Worm (Caenorhabditis elegans): Measurements from ENCODE around the gene adt-3.

- no peak for TF ChIP-seq T22C8.4 (GFP tag; IDR thresholded peaks at IDR 0.05)
- no peak for TF ChIP-seq ref-1 (GFP tag; conservative IDR thresholded peaks at IDR 0.05)
- no peak for TF ChIP-seq flt-1 (GFP tag; IDR thresholded peaks at IDR 0.05)
These were observed at the start of gene adt-3 for ce11 chrX:3931350-3931749.
